Worm (Caenorhabditis elegans) whole organism, young adult: ENCODE results near the gene C08F1.12.
"Not testable (repeated sequence)": the region's sequence is repeated elsewhere in the genome, so short reads cannot be mapped to it uniquely, and the experiment has no call there.

Experiments
- C06A6.2 ChIP-seq: fragments of 200-800 bp; sonication (Bioruptor generic); conservative IDR thresholded peaks from 2 replicates; pipeline ENCODE4 v1.3.6; 2022; ENCODE audit warnings: missing genetic modification characterization, missing compliant biosample characterization
- F10E7.11 ChIP-seq: sonication (generic microtip); optimal IDR thresholded peaks from 2 replicates; lab custom pipeline; 2017; ENCODE audit warnings: mild to moderate bottlenecking, missing genetic modification characterization, moderate library complexity, missing compliant biosample characterization
- F22D6.2 ChIP-seq: sonication (generic microtip); optimal IDR thresholded peaks from 2 replicates; lab custom pipeline; 2016; ENCODE audit warnings: mild to moderate bottlenecking, missing genetic modification characterization, missing compliant biosample characterization
- F23B12.7 ChIP-seq: sonication (generic microtip); optimal IDR thresholded peaks from 2 replicates; lab custom pipeline; 2017; ENCODE audit warnings: missing genetic modification characterization, mild to moderate bottlenecking, missing compliant biosample characterization, antibody characterized with exemption, moderate library complexity; ENCODE audit not compliant: insufficient read depth
- F49E8.2 ChIP-seq: sonication (generic microtip); optimal IDR thresholded peaks from 3 replicates; lab custom pipeline; 2017; ENCODE audit warnings: missing genetic modification characterization, mild to moderate bottlenecking, missing compliant biosample characterization, antibody characterized with exemption, moderate library complexity; ENCODE audit not compliant: insufficient read depth
- F52B5.7 ChIP-seq: sonication (generic microtip); optimal IDR thresholded peaks from 2 replicates; lab custom pipeline; 2016; ENCODE audit warnings: mild to moderate bottlenecking, missing genetic modification characterization, missing compliant biosample characterization
- F57A8.1 ChIP-seq: fragments of 200-800 bp; sonication (Bioruptor generic); optimal IDR thresholded peaks from 2 replicates; lab custom pipeline; 2018; ENCODE audit warnings: mild to moderate bottlenecking, missing genetic modification characterization, moderate library complexity, missing compliant biosample characterization
- F57C9.4 ChIP-seq: sonication (generic microtip); optimal IDR thresholded peaks from 2 replicates; lab custom pipeline; 2017; ENCODE audit warnings: mild to moderate bottlenecking, missing genetic modification characterization, missing compliant biosample characterization
- K11D2.4 ChIP-seq: fragments of 200-800 bp; sonication (Bioruptor generic); IDR thresholded peaks from 2 replicates; pipeline ENCODE4 v1.3.6; 2022; ENCODE audit warnings: missing genetic modification reagents, missing genetic modification characterization, missing compliant biosample characterization
- T26A5.8 ChIP-seq: sonication (generic microtip); optimal IDR thresholded peaks from 2 replicates; lab custom pipeline; 2016; ENCODE audit warnings: missing genetic modification characterization, missing compliant biosample characterization
- Y53G8AR.9 ChIP-seq: fragments of 200-800 bp; sonication (Bioruptor generic); conservative IDR thresholded peaks from 2 replicates; pipeline ENCODE4 v1.3.6; 2022; ENCODE audit warnings: missing genetic modification reagents, missing genetic modification characterization, missing compliant biosample characterization
- Y67H2A.10 ChIP-seq: fragments of 200-800 bp; sonication (Bioruptor generic); conservative IDR thresholded peaks from 2 replicates; pipeline ENCODE4 v1.3.6; 2022; ENCODE audit warnings: missing genetic modification reagents, missing genetic modification characterization, missing compliant biosample characterization
- atf-7 ChIP-seq: sonication (generic microtip); optimal IDR thresholded peaks from 2 replicates; lab custom pipeline; 2017; ENCODE audit warnings: mild to moderate bottlenecking, missing genetic modification characterization, missing compliant biosample characterization
- ceh-40 ChIP-seq: fragments of 200-800 bp; sonication (Bioruptor generic); IDR thresholded peaks from 2 replicates; pipeline ENCODE4 v1.3.6; 2022; ENCODE audit warnings: missing genetic modification characterization, missing compliant biosample characterization
- ceh-91 ChIP-seq: fragments of 200-800 bp; sonication (Bioruptor generic); IDR thresholded peaks from 2 replicates; pipeline ENCODE4 v1.3.6; 2022; ENCODE audit warnings: missing genetic modification reagents, missing genetic modification characterization, missing compliant biosample characterization
- chd-7 ChIP-seq: sonication (generic microtip); optimal IDR thresholded peaks from 2 replicates; lab custom pipeline; 2016; ENCODE audit warnings: mild to moderate bottlenecking, missing genetic modification characterization, moderate library complexity, missing compliant biosample characterization
- dox-1 ChIP-seq: fragments of 200-800 bp; sonication (Bioruptor generic); IDR thresholded peaks from 2 replicates; pipeline ENCODE4 v1.3.6; 2022; ENCODE audit warnings: missing genetic modification reagents, missing genetic modification characterization, missing compliant biosample characterization
- egl-44 ChIP-seq: fragments of 200-800 bp; sonication (Bioruptor generic); IDR thresholded peaks from 2 replicates; pipeline ENCODE4 v1.3.6; 2022; ENCODE audit warnings: missing genetic modification reagents, missing genetic modification characterization, missing compliant biosample characterization
- ekl-4 ChIP-seq: fragments of 200-800 bp; sonication (Bioruptor generic); IDR thresholded peaks from 2 replicates; pipeline ENCODE4 v1.3.6; 2022; ENCODE audit warnings: missing genetic modification reagents, missing genetic modification characterization, missing compliant biosample characterization
- ets-4 ChIP-seq: fragments of 200-800 bp; sonication (Bioruptor generic); optimal IDR thresholded peaks from 2 replicates; lab custom pipeline; 2018; ENCODE audit warnings: mild to moderate bottlenecking, missing genetic modification characterization, missing compliant biosample characterization
- fkh-3 ChIP-seq: sonication (generic microtip); optimal IDR thresholded peaks from 2 replicates; lab custom pipeline; 2016; ENCODE audit warnings: mild to moderate bottlenecking, missing genetic modification characterization, missing compliant biosample characterization
- gei-17 ChIP-seq: fragments of 200-800 bp; sonication (Bioruptor generic); optimal IDR thresholded peaks from 2 replicates; lab custom pipeline; 2018; ENCODE audit warnings: mild to moderate bottlenecking, missing genetic modification characterization, missing compliant biosample characterization
- hlh-12 ChIP-seq: sonication (generic microtip); optimal IDR thresholded peaks from 2 replicates; lab custom pipeline; 2016; ENCODE audit warnings: missing genetic modification characterization, missing compliant biosample characterization
- hrde-1 ChIP-seq: sonication (generic microtip); optimal IDR thresholded peaks from 2 replicates; lab custom pipeline; 2016; ENCODE audit warnings: missing genetic modification characterization, mild to moderate bottlenecking, missing compliant biosample characterization, moderate library complexity, missing genotype, missing genetic modification reagents, borderline replicate concordance
- lir-1 ChIP-seq: fragments of 200-800 bp; sonication (Bioruptor generic); conservative IDR thresholded peaks from 2 replicates; pipeline ENCODE4 v1.3.6; 2022; ENCODE audit warnings: missing genetic modification reagents, missing genetic modification characterization, missing compliant biosample characterization
- madf-8 ChIP-seq: fragments of 200-800 bp; sonication (Bioruptor generic); conservative IDR thresholded peaks from 2 replicates; pipeline ENCODE4 v1.3.6; 2022; ENCODE audit warnings: missing genetic modification reagents, missing genetic modification characterization, missing compliant biosample characterization
- nfya-1 ChIP-seq: sonication (generic microtip); optimal IDR thresholded peaks from 2 replicates; lab custom pipeline; 2017; ENCODE audit warnings: antibody characterized with exemption, missing compliant biosample characterization, missing genetic modification characterization, borderline replicate concordance; ENCODE audit not compliant: insufficient read depth
- nhr-120 ChIP-seq: fragments of 200-800 bp; sonication (Bioruptor generic); IDR thresholded peaks from 2 replicates; pipeline ENCODE4 v1.3.6; 2022; ENCODE audit warnings: missing genetic modification characterization, missing compliant biosample characterization
- nhr-27 ChIP-seq: fragments of 200-800 bp; sonication (Bioruptor generic); optimal IDR thresholded peaks from 2 replicates; lab custom pipeline; 2018; ENCODE audit warnings: mild to moderate bottlenecking, missing genetic modification characterization, moderate library complexity, missing compliant biosample characterization
- nhr-80 ChIP-seq: sonication (generic microtip); optimal IDR thresholded peaks from 2 replicates; lab custom pipeline; 2016; ENCODE audit warnings: missing genetic modification characterization, missing compliant biosample characterization
- rec-8 ChIP-seq, 2 experiments: sonication (generic microtip); optimal IDR thresholded peaks; 2 replicates each; lab custom pipeline; 2016; ENCODE audit warnings: mild to moderate bottlenecking in 2 of 2, missing genetic modification characterization in 2 of 2, missing genetic modification reagents in 2 of 2, missing genotype in 2 of 2, missing biosample characterization in 1 of 2, missing compliant biosample characterization in 1 of 2, moderate library complexity in 1 of 2
- sdz-38 ChIP-seq: sonication (generic microtip); optimal IDR thresholded peaks from 2 replicates; lab custom pipeline; 2016; ENCODE audit warnings: missing genotype, missing genetic modification characterization, missing compliant biosample characterization
- snpc-1.3 ChIP-seq: sonication (generic microtip); optimal IDR thresholded peaks from 2 replicates; lab custom pipeline; 2017; ENCODE audit warnings: missing genetic modification characterization, mild to moderate bottlenecking, missing compliant biosample characterization, antibody characterized with exemption, moderate library complexity, missing genotype, missing genetic modification reagents; ENCODE audit not compliant: insufficient read depth
- snpc-4 ChIP-seq, 5 experiments: fragments of 150-350 bp in 1 of 5; sonication (generic microtip) in 4 of 5; optimal IDR thresholded peaks; 2 replicates each; lab custom pipeline; 2014 to 2018; ENCODE audit warnings: missing genetic modification characterization in 5 of 5, missing biosample characterization in 3 of 5, antibody characterized with exemption in 2 of 5, mild to moderate bottlenecking in 2 of 5, missing compliant biosample characterization in 2 of 5, missing genotype in 2 of 5, moderate library complexity in 2 of 5, missing genetic modification reagents in 1 of 5
- tlf-1 ChIP-seq: fragments of 200-800 bp; sonication (Bioruptor generic); optimal IDR thresholded peaks from 2 replicates; lab custom pipeline; 2018; ENCODE audit warnings: mild to moderate bottlenecking, missing genetic modification characterization, missing compliant biosample characterization
- unc-62 ChIP-seq: fragments of 150-350 bp; optimal IDR thresholded peaks from 2 replicates; lab custom pipeline; 2014; ENCODE audit warnings: missing biosample characterization, missing genetic modification reagents, missing genetic modification characterization
- ztf-25 ChIP-seq: fragments of 200-800 bp; sonication (Bioruptor generic); IDR thresholded peaks from 2 replicates; pipeline ENCODE4 v1.3.6; 2022; ENCODE audit warnings: missing genetic modification reagents, missing genetic modification characterization, missing compliant biosample characterization
- ztf-26 ChIP-seq: sonication (generic microtip); optimal IDR thresholded peaks from 2 replicates; lab custom pipeline; 2017; ENCODE audit warnings: missing genetic modification characterization, missing compliant biosample characterization
- ztf-28 ChIP-seq: fragments of 200-800 bp; sonication (Bioruptor generic); IDR thresholded peaks from 2 replicates; pipeline ENCODE4 v1.3.6; 2022; ENCODE audit warnings: missing genetic modification reagents, missing genetic modification characterization, missing compliant biosample characterization

C08F1.12 gene

ce11 chrII:1771347-1771746, 34.9 kb downstream of the C08F1.12 start, which contains the start of gene math-26:
TSS of gene math-26 (plus strand) at chrII:1771647.
- not testable (repeated sequence) for TF ChIP-seq rec-8 (tag; optimal IDR thresholded peaks at IDR 0.05; lab: Kevin White, UChicago); chd-7 (tag; lab: Kevin White, UChicago); snpc-1.3 (tag; lab: Kevin White, UChicago)

- TF ChIP-seq nhr-80 (peak; percentile 36), dox-1 (GFP tag; lab: Robert Waterston, UW) (0 out of 2 replicates have a peak, but pooled peaks have one; percentile 14)
Observed at ce11 chrII:1767458-1767857, 38.8 kb downstream of the C08F1.12 start.

- TF ChIP-seq F52B5.7 (no peak), hrde-1 (tag; lab: Kevin White, UChicago) (no peak), F23B12.7 (tag; lab: Kevin White, UChicago) (no peak), madf-8 (GFP tag; lab: Robert Waterston, UW) (no peak), Y67H2A.10 (GFP tag; lab: Robert Waterston, UW) (no peak), sdz-38 (tag; lab: Kevin White, UChicago) (no peak), T26A5.8 (tag; lab: Kevin White, UChicago) (no peak), F10E7.11 (tag; lab: Kevin White, UChicago) (no peak), K11D2.4 (GFP tag; lab: Robert Waterston, UW) (no peak), ztf-28 (GFP tag; lab: Robert Waterston, UW) (no peak), ztf-26 (tag; lab: Kevin White, UChicago) (no peak), F22D6.2 (tag; lab: Kevin White, UChicago) (no peak)
- TF ChIP-seq, all 124 proteins: peak for 0
Observed at ce11 chrII:1766715-1767114, 39.5 kb downstream of the C08F1.12 start.

ce11 chrII:1763072-1763471, 43.2 kb downstream of the C08F1.12 start, which contains the start of gene math-28:
TSS of gene math-28 (plus strand) at chrII:1763372.
- TF ChIP-seq F23B12.7 (tag; lab: Kevin White, UChicago) (no peak), F49E8.2 (tag; lab: Kevin White, UChicago) (no peak), egl-44 (GFP tag; lab: Robert Waterston, UW) (no peak), nhr-80 (no peak), nhr-27 (no peak), tlf-1 (GFP tag; lab: Kevin White, UChicago) (no peak)

ce11 chrII:1761564-1761963, 44.7 kb downstream of the C08F1.12 start, which contains the start of gene F36H5.4:
TSS of gene F36H5.4 (plus strand) at chrII:1761864.
- TF ChIP-seq C06A6.2 (GFP tag; lab: Robert Waterston, UW) (no peak), unc-62 (GFP tag; lab: Kevin White, UChicago) (no peak), dox-1 (GFP tag; lab: Robert Waterston, UW) (no peak), gei-17 (no peak), F57A8.1 (no peak), lir-1 (no peak), snpc-4 (GFP tag; optimal IDR thresholded peaks at IDR 0.05; lab: Kevin White, UChicago) (no peak), snpc-4 (tag; optimal IDR thresholded peaks at IDR 0.05; lab: Kevin White, UChicago) (no peak)
- TF ChIP-seq, all 124 proteins: peak for 0

- no peak for TF ChIP-seq fkh-3
- TF ChIP-seq F57C9.4 (tag; lab: Kevin White, UChicago) = no peak
- TF ChIP-seq sdz-38 (tag; lab: Kevin White, UChicago) = no peak
- no peak for TF ChIP-seq hlh-12
- TF ChIP-seq ekl-4 = no peak
- no peak for TF ChIP-seq ceh-91 (GFP tag; lab: Robert Waterston, UW)
- TF ChIP-seq ets-4 (GFP tag; lab: Kevin White, UChicago) = no peak
- TF ChIP-seq ztf-25 = no peak
- no peak for TF ChIP-seq nfya-1
- TF ChIP-seq gei-17 = no peak
- TF ChIP-seq Y53G8AR.9 (GFP tag; lab: Robert Waterston, UW) = no peak
- no peak for TF ChIP-seq atf-7 (tag; lab: Kevin White, UChicago)
- TF ChIP-seq ceh-40 = no peak
- TF ChIP-seq Y67H2A.10 (GFP tag; lab: Robert Waterston, UW) = no peak
- no peak for TF ChIP-seq nhr-120 (GFP tag; lab: Robert Waterston, UW)
Observed at ce11 chrII:1759602-1760001, 46.7 kb downstream of the C08F1.12 start, which contains the start of gene F36H5.18. TSS of gene F36H5.18 (plus strand) at chrII:1759902.
